Fruit fly (Drosophila melanogaster): ENCODE results near the gene Acp24A4.

The Acp24A4 gene

DNA sequence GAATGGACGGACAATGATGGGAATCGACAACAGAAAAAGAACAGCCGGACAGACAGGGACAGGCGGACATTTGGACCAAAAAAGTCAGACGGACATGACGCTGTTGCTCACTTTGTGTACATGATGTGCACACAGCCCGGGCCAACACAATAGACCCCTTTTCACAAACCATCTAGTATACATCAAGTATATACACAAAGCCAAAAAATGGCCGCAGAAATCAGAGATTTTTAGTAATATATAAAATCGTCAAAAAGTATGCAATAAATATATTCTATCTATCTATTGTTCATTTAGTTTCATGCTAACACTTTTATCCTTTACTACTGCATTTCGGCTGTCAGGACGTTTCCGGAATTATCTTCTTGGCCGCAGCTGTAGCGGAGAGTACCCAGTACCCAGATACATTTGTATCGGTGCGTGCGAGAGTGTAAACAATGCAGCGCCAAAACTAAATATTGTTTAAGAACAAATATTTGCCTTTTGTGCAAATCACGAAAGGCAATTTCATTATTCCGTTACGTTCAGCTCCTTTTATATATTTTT, 25.8 kb upstream of the Acp24A4 start:
- TF ChIP-seq bcd (GFP tag; optimal IDR thresholded peaks at IDR 0.05) (peak; percentile 1), CG12071 (GFP tag; optimal IDR thresholded peaks at IDR 0.05) (peak; percentile 23), CG11696 (GFP tag; IDR thresholded peaks at IDR 0.05) (peak; percentile 59), Atf6 (GFP tag; IDR thresholded peaks at IDR 0.05) (peak; percentile 70), CG13424 (tag; optimal IDR thresholded peaks at IDR 0.05) (peak; percentile 31), Fer3 (tag; optimal IDR thresholded peaks at IDR 0.05) (peak; percentile 27), Ptx1 (GFP tag; IDR thresholded peaks at IDR 0.05) (peak; percentile 37; the same call in 1 of the 2 replicates), sim (GFP tag; IDR thresholded peaks at IDR 0.05) (no peak), Med (GFP tag) (peak; percentile 86), lilli (GFP tag; optimal IDR thresholded peaks at IDR 0.05) (peak; percentile 23), sug (tag; optimal IDR thresholded peaks at IDR 0.05) (peak; percentile 30), H2.0 (GFP tag; IDR thresholded peaks at IDR 0.05) (0 out of 2 replicates have a peak, but pooled peaks have one; percentile 16), CG13296 (GFP tag; optimal IDR thresholded peaks at IDR 0.05) (peak; percentile 18), prd (optimal IDR thresholded peaks at IDR 0.05) (no peak), prd (GFP tag; IDR thresholded peaks at IDR 0.05) (no peak), scrt (GFP tag; optimal IDR thresholded peaks at IDR 0.05) (peak; percentile 19), CG16779 (GFP tag; IDR thresholded peaks at IDR 0.05) (no peak), MBD-R2 (GFP tag; IDR thresholded peaks at IDR 0.05) (no peak), fd96Cb (tag; optimal IDR thresholded peaks at IDR 0.05) (peak; percentile 26), PHDP (tag; optimal IDR thresholded peaks at IDR 0.05) (peak; percentile 36), ind (GFP tag; optimal IDR thresholded peaks at IDR 0.05) (peak; percentile 9), gsb (GFP tag; IDR thresholded peaks at IDR 0.05) (0 out of 2 replicates have a peak, but pooled peaks have one; percentile 5), CG17359 (tag; optimal IDR thresholded peaks at IDR 0.05) (peak; percentile 39), CG18599 (GFP tag; optimal IDR thresholded peaks at IDR 0.05) (peak; percentile 57), CG10654 (GFP tag; optimal IDR thresholded peaks at IDR 0.05) (peak; percentile 8), CG9817 (tag; optimal IDR thresholded peaks at IDR 0.05) (peak; percentile 14), CG32532 (GFP tag; IDR thresholded peaks at IDR 0.05) (peak; percentile 36; the same call in 1 of the 2 replicates), CG30403 (GFP tag; optimal IDR thresholded peaks at IDR 0.05) (peak; percentile 13), CG12219 (GFP tag; optimal IDR thresholded peaks at IDR 0.05) (peak; percentile 21), dmrt99B (tag; optimal IDR thresholded peaks at IDR 0.05) (peak; percentile 58), HHEX (GFP tag; optimal IDR thresholded peaks at IDR 0.05) (peak; percentile 30), ac (GFP tag; optimal IDR thresholded peaks at IDR 0.05) (no peak), CG18619 (GFP tag; optimal IDR thresholded peaks at IDR 0.05) (peak; percentile 8), org-1 (GFP tag; optimal IDR thresholded peaks at IDR 0.05) (peak; percentile 0), dysf (GFP tag; IDR thresholded peaks at IDR 0.05) (peak; percentile 22; the same call in 1 of the 3 replicates), so (GFP tag; IDR thresholded peaks at IDR 0.05) (0 out of 3 replicates have a peak, but pooled peaks have one; percentile 33), CoRest (tag; optimal IDR thresholded peaks at IDR 0.05) (peak; percentile 41), CG4424 (GFP tag; optimal IDR thresholded peaks at IDR 0.05) (peak; percentile 36), Adf1 (GFP tag; IDR thresholded peaks at IDR 0.05) (no peak), CG11695 (GFP tag; IDR thresholded peaks at IDR 0.05) (0 out of 3 replicates have a peak, but pooled peaks have one; percentile 20), al (GFP tag; IDR thresholded peaks at IDR 0.05) (peak; percentile 36; the same call in 1 of the 2 replicates), lab (GFP tag; optimal IDR thresholded peaks at IDR 0.05) (no peak), sens (GFP tag) (peak; percentile 70), CG3281 (GFP tag; optimal IDR thresholded peaks at IDR 0.05) (peak; percentile 59), CTCF (GFP tag; optimal IDR thresholded peaks at IDR 0.05) (peak; percentile 35), ap (GFP tag; IDR thresholded peaks at IDR 0.05) (no peak), Meics (GFP tag; optimal IDR thresholded peaks at IDR 0.05) (peak; percentile 53), tap (tag; optimal IDR thresholded peaks at IDR 0.05) (peak; percentile 17), pum (GFP tag; optimal IDR thresholded peaks at IDR 0.05) (no peak), Hsf (GFP tag; optimal IDR thresholded peaks at IDR 0.05) (peak; percentile 3), gcm2 (GFP tag; optimal IDR thresholded peaks at IDR 0.05) (no peak)

Measured in whole organism, embryonic.